Worm (Caenorhabditis elegans): ENCODE data around the gene rab-33.

Gene rab-33

ce11 chrIII:10534191-10534590 is 30.5 kb upstream of the rab-33 start (continued):
- TF ChIP-seq zip-2 (tag; optimal IDR thresholded peaks at IDR 0.05) (no peak), lin-15B (tag; optimal IDR thresholded peaks at IDR 0.05) (no peak), R02D3.7 (tag; optimal IDR thresholded peaks at IDR 0.05) (no peak), Y48G9A.11 (GFP tag; IDR thresholded peaks at IDR 0.05) (no peak), T20F7.1 (GFP tag; optimal IDR thresholded peaks at IDR 0.05) (no peak), pqm-1 (tag; optimal IDR thresholded peaks at IDR 0.05) (peak; percentile 35), T26A8.4 (GFP tag; IDR thresholded peaks at IDR 0.05) (peak; percentile 42; the same call in 1 of the 2 replicates), egl-43 (GFP tag; IDR thresholded peaks at IDR 0.05) (no peak), ztf-11 (tag; optimal IDR thresholded peaks at IDR 0.05) (no peak), hlh-11 (tag; optimal IDR thresholded peaks at IDR 0.05) (peak; percentile 97), lin-29 (GFP tag; IDR thresholded peaks at IDR 0.05) (no peak), rbr-2 (tag; optimal IDR thresholded peaks at IDR 0.05) (no peak), nhr-41 (GFP tag; IDR thresholded peaks at IDR 0.05) (peak; percentile 61; the same call in 1 of the 2 replicates), ctbp-1 (GFP tag; IDR thresholded peaks at IDR 0.05) (peak; percentile 62; the same call in 1 of the 2 replicates), cey-2 (tag; optimal IDR thresholded peaks at IDR 0.05; ENCODE audit: borderline replicate concordance, insufficient read depth) (no peak), zag-1 (tag; optimal IDR thresholded peaks at IDR 0.05) (no peak), madf-5 (GFP tag; IDR thresholded peaks at IDR 0.05) (no peak), nhr-10 (tag; optimal IDR thresholded peaks at IDR 0.05) (peak; percentile 12), ces-1 (GFP tag; optimal IDR thresholded peaks at IDR 0.05) (no peak), php-3 (GFP tag; IDR thresholded peaks at IDR 0.05) (peak; percentile 82), nhr-48 (tag; optimal IDR thresholded peaks at IDR 0.05) (peak; percentile 45), Y5F2A.4 (GFP tag; optimal IDR thresholded peaks at IDR 0.05) (no peak), Y105C5A.15 (GFP tag; IDR thresholded peaks at IDR 0.05) (no peak), lir-3 (tag; optimal IDR thresholded peaks at IDR 0.05) (no peak), daf-16 (GFP tag; optimal IDR thresholded peaks at IDR 0.05) (no peak), daf-16 (tag; optimal IDR thresholded peaks at IDR 0.05) (peak; percentile 41), Y75B8A.6 (GFP tag; IDR thresholded peaks at IDR 0.05) (no peak), lin-38 (GFP tag; IDR thresholded peaks at IDR 0.05) (no peak; the same call in 1 of the 2 replicates), ama-1 (optimal IDR thresholded peaks at IDR 0.05) (no peak), snpc-4 (tag; optimal IDR thresholded peaks at IDR 0.05) (no peak), aha-1 (tag) (peak; percentile 45), dve-1 (tag; optimal IDR thresholded peaks at IDR 0.05; ENCODE audit: insufficient read depth) (peak; percentile 70), egl-27 (tag; optimal IDR thresholded peaks at IDR 0.05) (no peak), aly-2 (tag; optimal IDR thresholded peaks at IDR 0.05) (no peak), zip-11 (GFP tag; IDR thresholded peaks at IDR 0.05) (no peak), tra-1 (GFP tag; IDR thresholded peaks at IDR 0.05) (peak; percentile 82), pha-4 (GFP tag; IDR thresholded peaks at IDR 0.05) (0 out of 2 replicates have a peak, but pooled peaks have one; percentile 46), pha-4 (tag; optimal IDR thresholded peaks at IDR 0.05) (no peak), dmd-9 (GFP tag; IDR thresholded peaks at IDR 0.05) (no peak), mes-2 (tag; optimal IDR thresholded peaks at IDR 0.05; ENCODE audit: poor library complexity, severe bottlenecking) (peak; percentile 43), ceh-44 (GFP tag; IDR thresholded peaks at IDR 0.05) (no peak), nhr-111 (GFP tag; optimal IDR thresholded peaks at IDR 0.05) (no peak), dpl-1 (GFP tag; optimal IDR thresholded peaks at IDR 0.05) (no peak), ceh-28 (tag; optimal IDR thresholded peaks at IDR 0.05) (no peak), duxl-1 (tag; optimal IDR thresholded peaks at IDR 0.05; ENCODE audit: poor library complexity) (no peak), daf-12 (tag; optimal IDR thresholded peaks at IDR 0.05) (no peak), hmg-1.1 (GFP tag; IDR thresholded peaks at IDR 0.05) (0 out of 2 replicates have a peak, but pooled peaks have one; percentile 40), ceh-32 (tag; optimal IDR thresholded peaks at IDR 0.05; ENCODE audit: poor library complexity) (no peak), gei-8 (GFP tag; optimal IDR thresholded peaks at IDR 0.05) (no peak), F37D6.2 (tag; optimal IDR thresholded peaks at IDR 0.05) (no peak), nhr-11 (tag; optimal IDR thresholded peaks at IDR 0.05) (no peak), mxl-2 (GFP tag; conservative IDR thresholded peaks at IDR 0.05) (peak; percentile 73)
